Worm (Caenorhabditis elegans) whole organism, L4/young adult: Measurements from ENCODE around the gene K08D8.5.

Source experiments
- W03F9.2 ChIP-seq: fragments of 150-350 bp; optimal IDR thresholded peaks from 2 replicates; lab custom pipeline; 2014; ENCODE audit warnings: missing biosample characterization, missing genetic modification characterization
- him-1 ChIP-seq: sonication (generic microtip); optimal IDR thresholded peaks from 2 replicates; lab custom pipeline; 2016; ENCODE audit warnings: missing genotype, missing genetic modification reagents, missing genetic modification characterization, missing compliant biosample characterization

DNA sequence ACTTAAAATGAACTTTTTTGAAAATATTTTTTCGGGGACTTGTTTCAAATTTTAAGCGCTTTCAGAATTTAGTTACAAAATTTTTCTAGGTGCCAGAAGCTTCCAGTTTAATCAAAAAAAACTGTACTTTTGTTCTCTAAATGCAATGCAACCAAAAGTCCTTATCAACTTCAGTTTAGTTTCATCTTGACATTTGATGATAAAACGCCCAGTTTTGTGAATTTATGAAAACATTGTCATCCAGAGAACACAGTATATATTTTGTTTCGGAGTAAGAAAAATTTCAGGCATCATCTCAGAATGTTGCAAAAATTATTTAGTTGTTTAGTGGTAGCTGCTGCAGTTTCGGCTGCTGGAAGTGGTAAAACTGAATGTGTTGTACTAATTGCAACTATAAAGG, 45.8 kb upstream of the K08D8.5 start, which contains the start of gene F55G11.6:
- TF ChIP-seq him-1 (tag; lab: Kevin White, UChicago), result no peak
- no peak for TF ChIP-seq W03F9.2 (tag; lab: Kevin White, UChicago)
